Worm (Caenorhabditis elegans): ENCODE results near the gene clec-139.
A peak's percentile ranks its signal among the peaks of the same experiment; 100 is the strongest.

The clec-139 gene

DNA sequence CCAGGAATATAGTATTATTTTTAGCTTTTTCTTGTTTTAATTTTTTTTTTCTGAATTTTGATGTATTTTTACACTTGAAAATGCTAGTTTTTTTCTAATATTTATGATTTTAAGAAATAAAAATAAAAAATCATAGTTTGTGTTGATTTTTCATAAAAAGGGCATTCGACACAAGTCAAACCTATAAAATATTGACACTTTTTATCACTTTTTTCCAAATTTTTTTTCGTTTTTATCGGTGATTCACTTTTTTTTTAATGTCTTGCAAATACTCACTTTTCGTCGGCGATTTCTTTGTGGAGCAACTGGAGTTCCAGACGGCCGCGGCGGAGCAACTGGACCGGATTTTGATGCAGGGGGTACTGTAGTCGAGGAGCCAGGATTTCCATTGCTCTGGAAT, 24.1 kb downstream of the clec-139 start:
- TF ChIP-seq ceh-36 (tag; optimal IDR thresholded peaks at IDR 0.05) = no peak
- no peak for TF ChIP-seq scrt-1 (GFP tag; IDR thresholded peaks at IDR 0.05)
- TF ChIP-seq ceh-13 (GFP tag; optimal IDR thresholded peaks at IDR 0.05) = no peak
- TF ChIP-seq pes-1 (GFP tag; IDR thresholded peaks at IDR 0.05) = no peak
- no peak for TF ChIP-seq sea-1 (GFP tag; conservative IDR thresholded peaks at IDR 0.05)
- no peak for TF ChIP-seq tbx-37 (GFP tag; conservative IDR thresholded peaks at IDR 0.05)
- no peak for TF ChIP-seq ama-1 (optimal IDR thresholded peaks at IDR 0.05)
- no peak for TF ChIP-seq tra-4 (tag; optimal IDR thresholded peaks at IDR 0.05)
- no peak for TF ChIP-seq hmg-4 (GFP tag; optimal IDR thresholded peaks at IDR 0.05)

DNA sequence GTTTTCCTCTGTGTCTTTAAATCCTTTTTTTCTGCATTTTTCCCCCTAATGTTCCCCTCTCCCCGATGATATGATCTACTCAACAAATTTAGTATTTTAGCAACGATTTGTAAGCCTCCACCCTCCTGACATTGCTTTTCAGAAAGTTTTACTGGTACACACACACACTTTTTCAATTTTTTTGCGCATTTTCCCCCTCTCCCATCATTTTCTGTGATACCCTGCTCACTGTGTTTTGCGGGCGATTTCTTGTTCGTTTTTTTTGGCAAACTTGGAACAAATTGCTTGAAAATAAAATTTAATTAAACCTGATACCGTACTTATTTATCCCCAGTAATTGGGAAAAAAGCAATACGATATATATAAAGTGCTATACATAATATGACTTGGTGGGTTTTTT, 30.9 kb downstream of the clec-139 start:
- TF ChIP-seq ama-1 (optimal IDR thresholded peaks at IDR 0.05) (peak; percentile 29), flt-1 (GFP tag; IDR thresholded peaks at IDR 0.05) (no peak)

DNA sequence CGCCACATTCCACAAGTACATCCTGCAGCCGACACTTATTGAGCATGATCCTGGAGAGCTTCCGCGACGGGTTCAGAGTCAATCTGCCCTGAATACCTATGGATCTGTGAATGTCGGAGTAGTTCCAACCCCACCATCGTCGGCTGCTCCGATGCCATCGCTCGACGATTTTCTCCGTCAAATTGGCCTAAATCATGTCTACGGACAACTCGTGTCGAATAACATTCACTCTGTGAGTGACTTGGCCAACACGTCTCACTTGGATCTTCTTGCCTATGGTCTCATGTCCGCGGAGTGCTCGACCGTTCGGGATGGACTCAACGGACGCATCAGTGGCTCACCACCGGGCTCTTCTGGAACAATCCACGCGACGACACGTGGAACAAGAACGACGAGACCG, 31.5 kb downstream of the clec-139 start:
- TF ChIP-seq ama-1 (optimal IDR thresholded peaks at IDR 0.05) = no peak
- TF ChIP-seq ceh-36 (tag; optimal IDR thresholded peaks at IDR 0.05) = no peak
- no peak for TF ChIP-seq hmbx-1 (tag; optimal IDR thresholded peaks at IDR 0.05)
- no peak for TF ChIP-seq scrt-1 (GFP tag; IDR thresholded peaks at IDR 0.05)

DNA sequence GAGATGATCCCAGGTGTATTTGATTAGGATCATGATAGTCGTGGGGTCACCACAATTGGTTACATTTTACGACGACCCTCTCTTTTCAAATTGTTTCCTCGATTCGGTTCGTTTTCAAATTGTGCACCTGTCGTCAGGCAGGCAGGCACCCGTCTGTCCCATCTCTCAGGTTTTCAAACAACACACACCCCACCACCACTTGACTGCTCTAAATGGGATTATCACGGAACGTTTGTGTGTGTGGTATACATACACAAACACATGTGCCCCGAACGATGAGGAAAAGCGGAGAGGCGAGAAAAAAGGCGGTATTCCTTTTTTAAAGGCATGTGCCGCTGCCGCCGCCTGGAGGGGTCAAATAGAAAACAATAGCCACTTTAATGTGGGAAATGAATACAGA, 36.2 kb downstream of the clec-139 start:
- TF ChIP-seq F13C5.2 (tag; optimal IDR thresholded peaks at IDR 0.05) (no peak), ceh-36 (tag; optimal IDR thresholded peaks at IDR 0.05) (peak; percentile 54), hmg-4 (GFP tag; optimal IDR thresholded peaks at IDR 0.05) (peak; percentile 10), ama-1 (optimal IDR thresholded peaks at IDR 0.05) (no peak), ets-7 (tag; optimal IDR thresholded peaks at IDR 0.05) (no peak)

DNA sequence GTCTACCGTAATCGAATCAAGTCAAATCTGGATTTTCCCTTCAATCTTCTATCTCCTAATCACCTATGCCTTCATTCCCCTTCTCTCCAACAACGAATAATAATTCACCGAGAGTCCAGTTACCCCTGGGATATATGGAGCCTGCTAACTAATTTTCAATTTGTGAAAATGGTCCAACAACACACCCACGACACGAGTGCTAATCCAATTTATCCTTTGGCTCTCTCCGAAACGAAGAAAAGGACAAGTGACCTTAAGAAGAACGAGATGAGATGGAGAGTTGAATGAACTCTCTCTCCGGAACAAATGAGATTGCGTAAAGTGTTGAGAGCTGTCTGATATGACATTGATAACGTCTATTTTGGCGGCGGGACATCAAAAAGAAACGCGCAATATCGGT, 37.2 kb downstream of the clec-139 start:
- no peak for TF ChIP-seq aly-1 (tag; optimal IDR thresholded peaks at IDR 0.05)
- TF ChIP-seq ceh-36 (tag; optimal IDR thresholded peaks at IDR 0.05) = no peak
- TF ChIP-seq hnd-1 (tag; optimal IDR thresholded peaks at IDR 0.05) = no peak

DNA sequence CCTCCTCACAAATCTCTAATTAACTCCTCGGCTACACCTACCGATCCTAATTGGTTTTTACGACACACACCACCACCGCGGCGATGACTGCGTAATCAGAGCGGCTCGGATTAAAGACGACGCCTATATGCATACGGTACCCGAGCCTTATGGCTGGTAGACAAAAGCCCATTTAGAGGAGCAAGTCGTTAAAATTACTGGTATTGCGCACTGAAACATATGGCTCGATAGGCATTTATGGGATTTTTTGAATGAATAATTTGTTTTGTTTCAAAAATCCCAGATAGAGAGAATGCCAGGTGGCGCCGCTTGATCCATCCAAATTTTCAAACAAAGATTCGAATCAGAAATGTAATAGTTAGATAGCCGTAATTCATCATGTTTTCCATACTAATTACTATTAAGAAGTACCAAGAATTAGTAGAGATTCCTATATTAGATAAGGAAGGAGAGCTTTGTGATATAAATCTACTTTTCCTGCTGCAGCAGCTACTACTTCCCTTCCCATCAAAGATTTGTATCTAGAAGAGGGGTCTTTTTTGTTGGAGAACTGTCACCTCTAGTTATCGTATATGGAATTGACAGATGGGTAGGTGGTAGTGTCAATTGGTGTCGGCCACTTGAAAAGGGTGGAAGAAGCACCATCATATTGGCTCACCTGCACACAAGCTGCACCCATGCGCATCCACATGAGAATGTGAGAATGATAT, 38.2 kb downstream of the clec-139 start:
- TF ChIP-seq hmg-4 (GFP tag; optimal IDR thresholded peaks at IDR 0.05) (no peak), ets-7 (tag; optimal IDR thresholded peaks at IDR 0.05) (no peak), pes-1 (GFP tag; IDR thresholded peaks at IDR 0.05) (no peak), ceh-13 (GFP tag; optimal IDR thresholded peaks at IDR 0.05) (no peak), F13C5.2 (tag; optimal IDR thresholded peaks at IDR 0.05) (no peak), tbx-11 (GFP tag; IDR thresholded peaks at IDR 0.05) (no peak), aly-1 (tag; optimal IDR thresholded peaks at IDR 0.05) (no peak), ama-1 (optimal IDR thresholded peaks at IDR 0.05) (no peak), flt-1 (GFP tag; IDR thresholded peaks at IDR 0.05) (no peak), hmbx-1 (tag; optimal IDR thresholded peaks at IDR 0.05) (no peak), tbx-37 (GFP tag; conservative IDR thresholded peaks at IDR 0.05) (no peak), ceh-36 (tag; optimal IDR thresholded peaks at IDR 0.05) (no peak), scrt-1 (GFP tag; IDR thresholded peaks at IDR 0.05) (no peak), hnd-1 (tag; optimal IDR thresholded peaks at IDR 0.05) (no peak)

DNA sequence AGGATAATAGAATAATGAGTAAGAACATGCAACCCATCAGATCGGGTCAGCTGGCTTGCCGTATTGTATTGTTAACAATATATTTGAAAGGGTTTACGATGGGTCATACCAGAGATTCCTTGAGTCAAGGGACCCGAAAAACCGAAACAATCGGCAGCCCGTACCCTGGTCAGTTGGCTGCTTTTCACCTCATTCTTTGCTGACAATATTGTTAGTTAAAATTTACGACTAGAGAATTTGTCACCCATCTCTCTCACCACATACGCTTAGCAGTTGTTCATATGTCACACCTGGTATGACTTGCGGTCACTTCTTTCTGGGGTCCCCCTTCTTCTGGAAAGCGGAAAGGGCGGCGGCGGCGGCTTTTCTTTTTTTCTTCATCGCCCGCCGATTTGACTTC, 40.5 kb downstream of the clec-139 start:
- TF ChIP-seq ama-1 (optimal IDR thresholded peaks at IDR 0.05) = no peak
- 0 out of 2 replicates have a peak, but pooled peaks have one; percentile 26 for TF ChIP-seq pes-1 (GFP tag; IDR thresholded peaks at IDR 0.05)

DNA sequence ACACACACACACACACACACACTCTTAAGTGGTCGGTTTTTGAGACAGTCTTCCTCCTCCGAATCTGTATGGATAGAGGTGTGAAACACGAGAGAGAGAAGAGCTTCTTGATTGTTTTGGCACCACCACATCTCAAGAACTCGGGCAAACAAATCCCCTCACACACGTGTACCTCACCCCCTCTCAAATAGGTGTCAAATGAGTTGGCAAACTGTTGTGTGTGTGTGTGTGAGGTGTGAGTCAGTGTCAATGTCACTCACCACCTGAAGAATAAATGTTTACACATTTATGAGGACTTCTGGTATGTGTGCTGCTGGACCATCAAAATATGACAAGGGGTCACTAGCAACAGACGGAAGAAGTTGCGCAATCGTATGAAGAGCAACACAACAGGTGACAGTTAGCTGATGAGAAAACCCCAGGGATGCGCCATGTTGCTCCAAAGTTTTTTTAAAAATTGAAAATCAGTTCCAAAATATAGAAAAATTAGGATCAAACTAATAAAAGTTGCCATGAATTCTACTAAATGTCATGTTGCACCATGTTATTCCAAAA, 41.6 kb downstream of the clec-139 start:
- TF ChIP-seq tbx-11 (GFP tag; IDR thresholded peaks at IDR 0.05) (no peak), ceh-36 (tag; optimal IDR thresholded peaks at IDR 0.05) (no peak), sea-1 (GFP tag; conservative IDR thresholded peaks at IDR 0.05) (no peak), aly-1 (tag; optimal IDR thresholded peaks at IDR 0.05) (no peak), tbx-37 (GFP tag; conservative IDR thresholded peaks at IDR 0.05) (no peak), tra-4 (tag; optimal IDR thresholded peaks at IDR 0.05) (no peak), F13C5.2 (tag; optimal IDR thresholded peaks at IDR 0.05) (no peak), hnd-1 (tag; optimal IDR thresholded peaks at IDR 0.05) (no peak), ceh-13 (GFP tag; optimal IDR thresholded peaks at IDR 0.05) (no peak)

DNA sequence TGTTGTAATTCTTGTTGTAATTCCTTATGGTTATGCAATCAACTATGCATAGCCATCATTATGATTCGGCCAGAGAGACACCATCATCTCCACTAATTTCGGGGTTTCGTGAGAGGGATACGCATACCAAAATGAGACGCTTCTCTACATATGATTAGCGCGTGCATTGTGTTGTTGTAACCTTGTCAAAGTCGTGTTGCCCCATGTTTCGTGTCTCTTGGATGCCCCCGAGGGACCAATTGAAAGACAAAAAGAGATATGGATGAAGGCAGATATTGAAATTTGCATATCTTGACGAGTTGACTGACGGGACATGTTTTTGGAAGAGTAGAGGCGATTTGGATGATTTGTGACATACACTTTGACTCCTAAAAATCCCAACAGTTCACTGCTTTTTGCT, 42.2 kb downstream of the clec-139 start:
- TF ChIP-seq ceh-36 (tag; optimal IDR thresholded peaks at IDR 0.05) (no peak), tbx-11 (GFP tag; IDR thresholded peaks at IDR 0.05) (no peak), hmbx-1 (tag; optimal IDR thresholded peaks at IDR 0.05) (no peak), scrt-1 (GFP tag; IDR thresholded peaks at IDR 0.05) (no peak), B0310.2 (tag; optimal IDR thresholded peaks at IDR 0.05) (no peak), flt-1 (GFP tag; IDR thresholded peaks at IDR 0.05) (0 out of 2 replicates have a peak, but pooled peaks have one; percentile 14)
